Worm (Caenorhabditis elegans): Measurements from ENCODE around the gene B0410.3.
A peak's percentile ranks its signal among the peaks of the same experiment; 100 is the strongest.

Gene B0410.3

DNA sequence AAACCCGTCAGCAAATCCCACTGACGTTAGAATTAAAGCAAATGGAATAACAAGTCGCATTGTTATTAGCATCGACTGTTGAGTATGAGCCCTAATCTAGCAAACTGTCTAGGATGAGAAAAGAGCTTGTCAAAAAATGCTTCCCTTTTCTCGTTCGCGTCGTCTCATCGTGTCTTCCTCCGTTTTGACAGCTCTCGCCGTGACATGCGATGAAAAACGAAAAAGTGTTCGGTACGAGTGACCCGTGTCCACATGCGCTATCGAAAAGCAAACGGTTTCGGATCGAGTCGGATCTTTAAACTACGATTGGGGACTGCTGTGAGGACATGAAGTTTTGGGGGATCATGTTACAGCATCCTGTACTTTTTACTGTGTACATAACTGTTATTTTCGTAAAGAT is 28.9 kb downstream of the B0410.3 start, which contains the start of gene comt-1:
Gene comt-1, minus strand, starts transcription at position 101 of the 400 bp plus-strand sequence.
- TF ChIP-seq ceh-13 (GFP tag; optimal IDR thresholded peaks at IDR 0.05), result no peak
- TF ChIP-seq pes-1 (GFP tag; IDR thresholded peaks at IDR 0.05), result no peak
- TF ChIP-seq B0310.2 (tag; optimal IDR thresholded peaks at IDR 0.05), result no peak
- no peak for TF ChIP-seq ama-1 (optimal IDR thresholded peaks at IDR 0.05)
- no peak for TF ChIP-seq hmbx-1 (tag; optimal IDR thresholded peaks at IDR 0.05)
- no peak for TF ChIP-seq sea-1 (GFP tag; conservative IDR thresholded peaks at IDR 0.05)

DNA sequence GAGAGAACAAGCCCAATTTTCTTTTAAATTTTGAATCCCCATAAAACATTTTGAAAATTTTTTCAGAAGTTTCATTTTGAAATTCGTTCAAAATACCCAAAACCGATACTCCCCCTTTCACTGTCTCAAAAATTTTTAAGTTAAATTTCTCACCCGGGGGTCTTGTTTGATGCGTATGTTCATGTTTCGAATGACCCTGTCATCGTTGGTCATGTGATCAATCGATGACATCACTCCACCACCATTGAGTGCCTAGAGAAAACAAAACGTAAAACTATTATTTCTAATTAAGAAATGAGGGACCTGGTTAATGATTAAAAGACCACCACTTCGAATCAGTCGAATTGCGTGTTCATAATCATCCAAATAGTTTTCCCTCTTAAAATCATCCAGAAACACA is 32.9 kb downstream of the B0410.3 start:
- TF ChIP-seq flt-1 (GFP tag; IDR thresholded peaks at IDR 0.05) (no peak), scrt-1 (GFP tag; IDR thresholded peaks at IDR 0.05) (no peak), B0310.2 (tag; optimal IDR thresholded peaks at IDR 0.05) (no peak)

DNA sequence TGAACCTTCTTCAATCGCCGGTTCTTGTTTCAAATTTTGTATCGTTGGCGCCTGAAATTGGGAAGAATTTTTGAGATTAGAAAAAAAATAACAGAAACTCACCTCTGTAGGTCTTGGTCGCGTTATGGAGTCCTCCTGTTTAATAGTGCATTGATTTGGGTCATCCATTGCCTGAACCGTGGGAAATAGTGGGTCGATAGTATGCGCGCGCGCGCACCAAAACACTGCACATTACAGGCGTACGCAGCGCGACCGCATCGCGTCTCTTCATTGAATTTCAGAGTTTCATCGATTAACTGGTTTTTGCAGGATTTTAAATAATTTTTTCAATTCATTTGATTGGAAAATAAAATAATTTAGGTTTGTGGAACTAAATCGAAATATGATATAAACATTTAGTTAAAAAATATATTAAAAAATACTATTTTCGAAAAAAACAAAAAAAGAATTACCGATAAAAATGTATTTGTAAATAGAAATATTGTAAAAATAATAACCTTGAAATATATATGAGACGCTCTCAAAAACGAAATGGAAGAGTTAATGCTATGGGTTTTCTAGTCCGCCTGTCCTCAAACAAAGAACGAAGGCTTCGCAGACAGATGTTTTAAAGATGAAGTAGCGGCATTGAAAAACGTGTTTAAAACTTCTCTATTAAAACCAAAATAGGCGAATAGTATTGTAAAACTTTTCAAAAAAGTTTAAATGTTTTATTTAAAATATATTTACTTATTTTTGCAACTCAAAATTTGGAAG is 34.0 kb downstream of the B0410.3 start, which contains the start of gene tra-4:
Gene tra-4, minus strand, starts transcription at position 534 of the 756 bp plus-strand sequence.
- TF ChIP-seq flt-1 (GFP tag; IDR thresholded peaks at IDR 0.05) (no peak), tbx-11 (GFP tag; IDR thresholded peaks at IDR 0.05) (no peak), hmbx-1 (tag; optimal IDR thresholded peaks at IDR 0.05) (no peak), B0310.2 (tag; optimal IDR thresholded peaks at IDR 0.05) (no peak), hmg-4 (GFP tag; optimal IDR thresholded peaks at IDR 0.05) (peak; percentile 9), ceh-36 (tag; optimal IDR thresholded peaks at IDR 0.05) (no peak)

DNA sequence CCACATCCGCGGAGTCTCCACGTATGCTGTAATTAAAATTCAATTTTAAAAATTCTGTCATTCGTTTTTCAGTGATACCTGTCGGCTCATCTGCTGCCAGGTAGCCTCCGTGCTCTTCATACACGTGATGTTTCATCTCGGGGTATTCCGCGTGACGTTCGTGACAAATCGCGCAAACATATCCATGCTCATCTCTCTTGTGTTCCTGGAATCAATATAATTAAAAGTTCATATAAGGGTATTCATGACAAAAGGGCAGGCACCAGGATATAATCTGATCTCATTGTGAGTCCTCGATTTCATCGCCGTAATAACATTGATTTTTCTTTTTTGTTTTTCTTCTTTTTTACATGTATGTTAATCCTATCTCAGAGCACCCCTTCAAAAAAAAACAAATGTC is 37.3 kb downstream of the B0410.3 start:
- no peak for TF ChIP-seq aly-1 (tag; optimal IDR thresholded peaks at IDR 0.05)
- TF ChIP-seq tbx-11 (GFP tag; IDR thresholded peaks at IDR 0.05), result no peak
- no peak for TF ChIP-seq F13C5.2 (tag; optimal IDR thresholded peaks at IDR 0.05)
- no peak for TF ChIP-seq tra-4 (tag; optimal IDR thresholded peaks at IDR 0.05)
- TF ChIP-seq scrt-1 (GFP tag; IDR thresholded peaks at IDR 0.05), result no peak
- TF ChIP-seq ceh-13 (GFP tag; optimal IDR thresholded peaks at IDR 0.05), result no peak
- TF ChIP-seq ets-7 (tag; optimal IDR thresholded peaks at IDR 0.05), result no peak
- no peak for TF ChIP-seq tbx-37 (GFP tag; conservative IDR thresholded peaks at IDR 0.05)
- TF ChIP-seq B0310.2 (tag; optimal IDR thresholded peaks at IDR 0.05), result no peak
- no peak for TF ChIP-seq hmbx-1 (tag; optimal IDR thresholded peaks at IDR 0.05)
- TF ChIP-seq pes-1 (GFP tag; IDR thresholded peaks at IDR 0.05), result no peak
- no peak for TF ChIP-seq flt-1 (GFP tag; IDR thresholded peaks at IDR 0.05)

DNA sequence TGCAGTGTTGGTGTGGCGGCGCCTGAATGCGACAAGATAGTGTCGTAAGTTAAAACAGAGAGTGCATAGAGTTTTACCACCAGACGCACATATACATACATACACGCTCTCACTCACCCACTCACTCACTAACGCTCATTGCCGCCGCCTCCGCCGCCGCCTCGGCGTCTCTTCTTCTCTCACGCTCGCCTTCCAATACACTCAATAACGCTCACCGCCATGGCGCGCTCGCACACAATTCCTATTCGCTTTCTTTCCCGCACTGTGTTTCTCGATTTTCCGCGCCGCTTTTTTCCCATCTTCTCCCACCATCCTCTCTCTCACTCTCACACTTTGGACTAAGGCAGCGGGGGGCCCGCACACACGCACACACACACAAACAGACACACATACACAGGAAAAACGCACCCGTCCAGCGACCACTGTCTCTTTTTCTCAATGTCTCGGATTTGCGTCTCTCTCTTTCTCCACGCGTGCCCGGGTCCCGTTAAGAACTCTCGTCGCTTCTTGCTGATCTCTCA is 38.8 kb downstream of the B0410.3 start, which contains the start of gene kin-29:
Gene kin-29, minus strand, starts transcription at position 51 of the 521 bp plus-strand sequence.
- no peak for TF ChIP-seq tbx-11 (GFP tag; IDR thresholded peaks at IDR 0.05)
- TF ChIP-seq ets-7 (tag; optimal IDR thresholded peaks at IDR 0.05), result no peak
- TF ChIP-seq aly-1 (tag; optimal IDR thresholded peaks at IDR 0.05), result peak; percentile 85
- TF ChIP-seq scrt-1 (GFP tag; IDR thresholded peaks at IDR 0.05), result peak; percentile 38; the same call in 1 of the 2 replicates
- TF ChIP-seq tbx-37 (GFP tag; conservative IDR thresholded peaks at IDR 0.05), result no peak
- TF ChIP-seq B0310.2 (tag; optimal IDR thresholded peaks at IDR 0.05), result no peak
- TF ChIP-seq ama-1 (optimal IDR thresholded peaks at IDR 0.05), result no peak
- TF ChIP-seq ceh-36 (tag; optimal IDR thresholded peaks at IDR 0.05), result no peak
- TF ChIP-seq hmbx-1 (tag; optimal IDR thresholded peaks at IDR 0.05), result no peak
- TF ChIP-seq F13C5.2 (tag; optimal IDR thresholded peaks at IDR 0.05), result peak; percentile 82
- TF ChIP-seq ceh-13 (GFP tag; optimal IDR thresholded peaks at IDR 0.05), result no peak
- TF ChIP-seq hmg-4 (GFP tag; optimal IDR thresholded peaks at IDR 0.05), result peak; percentile 94
- TF ChIP-seq tra-4 (tag; optimal IDR thresholded peaks at IDR 0.05), result peak; percentile 50
- TF ChIP-seq sea-1 (GFP tag; conservative IDR thresholded peaks at IDR 0.05), result no peak
- TF ChIP-seq hnd-1 (tag; optimal IDR thresholded peaks at IDR 0.05), result peak; percentile 12
- TF ChIP-seq pes-1 (GFP tag; IDR thresholded peaks at IDR 0.05), result no peak
- peak; percentile 3; the same call in 1 of the 2 replicates for TF ChIP-seq flt-1 (GFP tag; IDR thresholded peaks at IDR 0.05)

DNA sequence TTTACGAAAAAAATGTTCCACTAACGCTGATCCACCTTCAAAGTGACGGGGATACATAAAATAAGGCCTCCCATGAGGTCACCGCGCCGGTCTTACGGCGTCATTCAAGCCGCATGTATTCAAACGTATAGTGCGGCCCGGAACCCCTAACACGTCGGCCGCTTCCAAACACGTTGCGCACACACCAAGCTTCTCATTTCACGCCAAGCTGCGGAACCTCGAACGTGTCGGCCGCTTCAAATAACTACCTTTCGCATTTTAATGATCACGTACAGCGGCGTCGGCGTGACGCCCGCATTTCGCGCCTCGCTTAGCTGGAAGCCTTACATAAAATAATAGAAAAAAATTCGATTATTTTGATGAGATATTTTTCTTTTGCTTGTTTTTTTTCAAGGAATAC is 47.8 kb downstream of the B0410.3 start:
- TF ChIP-seq ceh-13 (GFP tag; optimal IDR thresholded peaks at IDR 0.05), result no peak

DNA sequence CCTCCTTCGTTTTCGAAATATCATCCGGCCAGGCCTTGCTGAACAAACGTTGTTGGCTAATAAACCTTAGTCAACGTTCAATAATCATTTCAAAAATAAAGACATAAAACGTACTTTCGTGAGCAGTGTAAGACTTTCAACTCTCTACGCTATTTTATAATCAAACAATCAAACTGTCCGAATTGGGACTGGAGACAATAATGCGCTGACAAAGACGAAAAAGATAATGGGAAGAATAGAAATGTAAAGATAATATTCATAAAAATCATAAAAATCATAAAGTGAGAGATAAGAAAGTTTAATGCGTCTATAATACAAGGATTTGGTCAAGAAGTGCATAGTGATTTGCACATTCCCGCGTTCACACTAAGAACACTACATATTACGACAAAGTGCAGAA is 49.5 kb downstream of the B0410.3 start:
- TF ChIP-seq ets-7 (tag; optimal IDR thresholded peaks at IDR 0.05) (no peak), hnd-1 (tag; optimal IDR thresholded peaks at IDR 0.05) (no peak), scrt-1 (GFP tag; IDR thresholded peaks at IDR 0.05) (no peak), sea-1 (GFP tag; conservative IDR thresholded peaks at IDR 0.05) (no peak), B0310.2 (tag; optimal IDR thresholded peaks at IDR 0.05) (no peak), ceh-36 (tag; optimal IDR thresholded peaks at IDR 0.05) (no peak), flt-1 (GFP tag; IDR thresholded peaks at IDR 0.05) (no peak), tra-4 (tag; optimal IDR thresholded peaks at IDR 0.05) (no peak), tbx-37 (GFP tag; conservative IDR thresholded peaks at IDR 0.05) (no peak), hmbx-1 (tag; optimal IDR thresholded peaks at IDR 0.05) (no peak), hmg-4 (GFP tag; optimal IDR thresholded peaks at IDR 0.05) (no peak), F13C5.2 (tag; optimal IDR thresholded peaks at IDR 0.05) (no peak), ama-1 (optimal IDR thresholded peaks at IDR 0.05) (no peak), aly-1 (tag; optimal IDR thresholded peaks at IDR 0.05) (no peak), pes-1 (GFP tag; IDR thresholded peaks at IDR 0.05) (no peak), tbx-11 (GFP tag; IDR thresholded peaks at IDR 0.05) (no peak), ceh-13 (GFP tag; optimal IDR thresholded peaks at IDR 0.05) (no peak)

Data from whole organism, early embryonic.